Fruit fly (Drosophila melanogaster): ENCODE results near the gene kmr.
A peak's percentile ranks its signal among the peaks of the same experiment; 100 is the strongest.

Gene kmr

DNA sequence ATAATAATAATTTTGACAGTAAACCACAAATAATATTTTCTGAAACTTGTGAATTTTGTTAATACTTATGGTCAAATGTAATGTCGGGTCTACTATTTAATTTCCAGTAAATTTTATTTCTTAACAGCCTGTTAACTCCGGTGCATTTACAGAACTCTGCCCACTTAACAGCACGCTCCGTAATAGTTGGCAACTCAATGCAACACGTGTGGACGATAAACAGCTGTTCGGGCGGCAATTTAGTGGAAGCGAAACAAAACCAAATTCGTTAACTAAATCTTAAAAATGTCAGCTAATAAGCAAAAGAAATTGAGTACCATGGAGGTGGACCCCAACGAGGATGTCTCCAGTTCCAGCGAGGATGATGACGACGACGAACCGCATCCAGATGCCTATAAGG lies 65.8 kb downstream of the kmr start, which contains the start of gene CG9286:
CG9286 (plus strand) TSS at position 196 of the 400 bp plus-strand sequence.
- TF ChIP-seq HLHmδ (GFP tag; optimal IDR thresholded peaks at IDR 0.05) (no peak), pzg (GFP tag; optimal IDR thresholded peaks at IDR 0.05) (peak; percentile 33), CG7963 (GFP tag; IDR thresholded peaks at IDR 0.05; ENCODE audit: partially characterized antibody) (no peak), Atf6 (GFP tag; IDR thresholded peaks at IDR 0.05) (no peak), kah (GFP tag; optimal IDR thresholded peaks at IDR 0.05) (peak; percentile 85), slbo (GFP tag; IDR thresholded peaks at IDR 0.05) (no peak), gcm (GFP tag; optimal IDR thresholded peaks at IDR 0.05) (no peak), dm (GFP tag; optimal IDR thresholded peaks at IDR 0.05) (peak; percentile 72), MESR4 (GFP tag; optimal IDR thresholded peaks at IDR 0.05) (peak; percentile 14), tin (GFP tag; optimal IDR thresholded peaks at IDR 0.05) (no peak), CG12219 (GFP tag; optimal IDR thresholded peaks at IDR 0.05) (no peak), Sin3A (optimal IDR thresholded peaks at IDR 0.05) (no peak), CG17568 (GFP tag; optimal IDR thresholded peaks at IDR 0.05) (no peak), stwl (tag; optimal IDR thresholded peaks at IDR 0.05) (peak; percentile 6), Neu2 (GFP tag; optimal IDR thresholded peaks at IDR 0.05; ENCODE audit: borderline replicate concordance) (peak; percentile 37), D (optimal IDR thresholded peaks at IDR 0.05) (no peak), D (GFP tag; optimal IDR thresholded peaks at IDR 0.05) (no peak), Jarid2 (GFP tag; optimal IDR thresholded peaks at IDR 0.05) (no peak), unc-4 (GFP tag; IDR thresholded peaks at IDR 0.05; ENCODE audit: partially characterized antibody) (peak; percentile 17; the same call in 1 of the 2 replicates), CG3163 (GFP tag; optimal IDR thresholded peaks at IDR 0.05) (no peak), otp (GFP tag; IDR thresholded peaks at IDR 0.05) (no peak), MBD-R2 (GFP tag; IDR thresholded peaks at IDR 0.05) (peak; percentile 57; the same call in 1 of the 2 replicates), wek (GFP tag; optimal IDR thresholded peaks at IDR 0.05) (no peak), scrt (GFP tag; optimal IDR thresholded peaks at IDR 0.05) (peak; percentile 34), zf30C (GFP tag; optimal IDR thresholded peaks at IDR 0.05) (peak; percentile 20), CG4820 (GFP tag; optimal IDR thresholded peaks at IDR 0.05) (no peak), CG34422 (GFP tag; IDR thresholded peaks at IDR 0.05) (peak; percentile 42; the same call in 1 of the 3 replicates), ssp (GFP tag; IDR thresholded peaks at IDR 0.05) (no peak), exex (tag; optimal IDR thresholded peaks at IDR 0.05) (no peak), CG12391 (tag; optimal IDR thresholded peaks at IDR 0.05) (no peak), D19A (tag; optimal IDR thresholded peaks at IDR 0.05) (no peak), CG4854 (GFP tag; optimal IDR thresholded peaks at IDR 0.05) (peak; percentile 69), YL-1 (GFP tag; optimal IDR thresholded peaks at IDR 0.05) (no peak), repo (GFP tag; optimal IDR thresholded peaks at IDR 0.05) (no peak), ci (GFP tag; IDR thresholded peaks at IDR 0.05) (no peak), CG4404 (GFP tag; IDR thresholded peaks at IDR 0.05) (no peak), twi (tag; optimal IDR thresholded peaks at IDR 0.05) (peak; percentile 40), danr (GFP tag; IDR thresholded peaks at IDR 0.05) (no peak), Max (GFP tag; optimal IDR thresholded peaks at IDR 0.05) (peak; percentile 78), sens-2 (GFP tag; IDR thresholded peaks at IDR 0.05) (no peak), nom (GFP tag; optimal IDR thresholded peaks at IDR 0.05) (no peak), CG13287 (GFP tag; IDR thresholded peaks at IDR 0.05; ENCODE audit: partially characterized antibody) (peak; percentile 30; the same call in 1 of the 2 replicates), cwo (GFP tag; optimal IDR thresholded peaks at IDR 0.05) (peak; percentile 80), Drgx (GFP tag; IDR thresholded peaks at IDR 0.05) (no peak), CG15269 (tag; optimal IDR thresholded peaks at IDR 0.05) (no peak), CG34224 (GFP tag; IDR thresholded peaks at IDR 0.05; ENCODE audit: partially characterized antibody) (0 out of 3 replicates have a peak, but pooled peaks have one; percentile 21), Rx (GFP tag; IDR thresholded peaks at IDR 0.05) (no peak), GATAe (GFP tag; conservative IDR thresholded peaks at IDR 0.05) (no peak), CG8281 (tag; optimal IDR thresholded peaks at IDR 0.05) (no peak), CG17186 (GFP tag; optimal IDR thresholded peaks at IDR 0.05) (peak; percentile 6), crp (GFP tag; optimal IDR thresholded peaks at IDR 0.05) (peak in 1 of 2 experiments; percentile 83)
